Fruit fly (Drosophila melanogaster): Measurements from ENCODE around the gene Acbp5.

Acbp5 gene

DNA sequence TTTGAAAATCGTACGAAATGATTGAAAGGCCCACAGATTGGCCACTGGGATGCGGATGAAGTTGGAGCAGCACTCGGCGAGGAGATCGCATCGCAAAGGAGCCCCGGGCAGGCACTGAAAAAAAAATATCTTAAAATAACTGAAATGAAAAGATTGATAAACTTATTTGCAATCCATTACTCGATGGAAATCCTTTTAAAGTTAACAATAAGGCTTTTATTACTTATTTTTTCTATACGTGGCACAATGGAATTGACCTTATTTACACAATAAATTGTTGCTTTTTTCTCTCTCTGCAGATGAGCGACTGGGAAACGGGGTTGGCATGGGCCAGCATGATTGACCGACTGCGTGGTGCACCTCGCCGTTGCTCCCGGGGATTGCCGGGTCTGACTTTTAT lies 37.1 kb downstream of the Acbp5 start (continued):
- TF ChIP-seq HmgD (GFP tag; optimal IDR thresholded peaks at IDR 0.05) (no peak), CG7963 (GFP tag; IDR thresholded peaks at IDR 0.05; ENCODE audit: partially characterized antibody) (no peak), Myb (GFP tag; optimal IDR thresholded peaks at IDR 0.05) (no peak), Antp (GFP tag; optimal IDR thresholded peaks at IDR 0.05) (no peak), btn (GFP tag; optimal IDR thresholded peaks at IDR 0.05) (no peak), CG31388 (GFP tag; optimal IDR thresholded peaks at IDR 0.05) (no peak), Six4 (GFP tag; optimal IDR thresholded peaks at IDR 0.05) (no peak), gce (GFP tag; IDR thresholded peaks at IDR 0.05) (0 out of 3 replicates have a peak, but pooled peaks have one; percentile 40), CG2116 (GFP tag; optimal IDR thresholded peaks at IDR 0.05) (no peak), sima (GFP tag; optimal IDR thresholded peaks at IDR 0.05) (no peak), lbe (GFP tag; optimal IDR thresholded peaks at IDR 0.05) (no peak), CG8765 (GFP tag; IDR thresholded peaks at IDR 0.05) (no peak), CG13894 (tag; optimal IDR thresholded peaks at IDR 0.05) (no peak), gsb-n (tag; optimal IDR thresholded peaks at IDR 0.05) (peak; percentile 42), Dbx (GFP tag; IDR thresholded peaks at IDR 0.05) (no peak), TFAM (GFP tag; optimal IDR thresholded peaks at IDR 0.05) (no peak), Ravus (GFP tag; IDR thresholded peaks at IDR 0.05) (no peak), ato (GFP tag; IDR thresholded peaks at IDR 0.05; ENCODE audit: partially characterized antibody) (no peak), vfl (GFP tag; optimal IDR thresholded peaks at IDR 0.05) (no peak), jumu (GFP tag; optimal IDR thresholded peaks at IDR 0.05) (peak; percentile 41), CG2678 (tag; optimal IDR thresholded peaks at IDR 0.05) (peak; percentile 74), sc (optimal IDR thresholded peaks at IDR 0.05) (no peak), sc (GFP tag; optimal IDR thresholded peaks at IDR 0.05) (peak; percentile 36), CG4282 (GFP tag; optimal IDR thresholded peaks at IDR 0.05) (no peak), Bdp1 (GFP tag; optimal IDR thresholded peaks at IDR 0.05) (peak; percentile 6), croc (GFP tag; conservative IDR thresholded peaks at IDR 0.05) (peak; percentile 43; the same call in 1 of the 3 replicates), fd3F (GFP tag; optimal IDR thresholded peaks at IDR 0.05) (no peak), Stat92E (GFP tag; optimal IDR thresholded peaks at IDR 0.05) (no peak), cad (GFP tag; optimal IDR thresholded peaks at IDR 0.05) (no peak), CG17328 (GFP tag; IDR thresholded peaks at IDR 0.05) (peak; percentile 72), CG14667 (GFP tag; IDR thresholded peaks at IDR 0.05) (no peak), br (optimal IDR thresholded peaks at IDR 0.05) (no peak), ssp (GFP tag; IDR thresholded peaks at IDR 0.05) (peak; percentile 44), fru (optimal IDR thresholded peaks at IDR 0.05) (no peak), CG2120 (GFP tag; optimal IDR thresholded peaks at IDR 0.05) (no peak), Dek (tag; optimal IDR thresholded peaks at IDR 0.05) (no peak), CG1647 (GFP tag; optimal IDR thresholded peaks at IDR 0.05) (no peak), CG15269 (tag; optimal IDR thresholded peaks at IDR 0.05) (peak; percentile 54), CG32772 (GFP tag; IDR thresholded peaks at IDR 0.05) (peak; percentile 57), her (GFP tag; optimal IDR thresholded peaks at IDR 0.05) (no peak), CG12236 (GFP tag; optimal IDR thresholded peaks at IDR 0.05) (no peak), pho (GFP tag; optimal IDR thresholded peaks at IDR 0.05) (no peak), CG3995 (GFP tag; optimal IDR thresholded peaks at IDR 0.05) (no peak), lmd (GFP tag; IDR thresholded peaks at IDR 0.05) (peak; percentile 55; the same call in 1 of the 2 replicates), Atf-2 (GFP tag; optimal IDR thresholded peaks at IDR 0.05) (no peak), Doc2 (GFP tag; IDR thresholded peaks at IDR 0.05) (no peak), CG7271 (tag; optimal IDR thresholded peaks at IDR 0.05) (no peak), grau (tag; optimal IDR thresholded peaks at IDR 0.05) (peak; percentile 50), CG7556 (GFP tag; optimal IDR thresholded peaks at IDR 0.05) (peak; percentile 47), dati (GFP tag; IDR thresholded peaks at IDR 0.05) (no peak), Optix (GFP tag; IDR thresholded peaks at IDR 0.05) (peak; percentile 41; the same call in 1 of the 3 replicates), Gsc (GFP tag; IDR thresholded peaks at IDR 0.05) (0 out of 2 replicates have a peak, but pooled peaks have one; percentile 4), CG14441 (GFP tag; IDR thresholded peaks at IDR 0.05) (0 out of 2 replicates have a peak, but pooled peaks have one; percentile 14), Ptx1 (GFP tag; IDR thresholded peaks at IDR 0.05) (peak; percentile 67)

All from whole organism, embryonic.